Worm (Caenorhabditis elegans): ENCODE data around the gene cyp-33C11.

cyp-33C11 gene

ce11 chrV:712882-713281 lies at the start of gene cyp-33C11:
Gene cyp-33C11, minus strand, starts transcription at chrV:712982.
- TF ChIP-seq unc-62 (GFP tag; optimal IDR thresholded peaks at IDR 0.05 in 1 of 2) (no peak), unc-62 (tag; optimal IDR thresholded peaks at IDR 0.05) (no peak), saeg-2 (GFP tag; IDR thresholded peaks at IDR 0.05) (no peak), madf-5 (GFP tag; IDR thresholded peaks at IDR 0.05) (no peak), zag-1 (tag; optimal IDR thresholded peaks at IDR 0.05) (no peak), skn-1 (tag; optimal IDR thresholded peaks at IDR 0.05) (no peak), ama-1 (optimal IDR thresholded peaks at IDR 0.05) (no peak), lsy-2 (tag; optimal IDR thresholded peaks at IDR 0.05) (no peak), dmd-8 (GFP tag; IDR thresholded peaks at IDR 0.05) (no peak), hlh-11 (tag; optimal IDR thresholded peaks at IDR 0.05) (no peak), set-16 (GFP tag; IDR thresholded peaks at IDR 0.05) (no peak), aly-2 (tag; optimal IDR thresholded peaks at IDR 0.05) (no peak), tag-97 (GFP tag; IDR thresholded peaks at IDR 0.05) (no peak), dmd-6 (GFP tag; IDR thresholded peaks at IDR 0.05) (no peak)

DNA sequence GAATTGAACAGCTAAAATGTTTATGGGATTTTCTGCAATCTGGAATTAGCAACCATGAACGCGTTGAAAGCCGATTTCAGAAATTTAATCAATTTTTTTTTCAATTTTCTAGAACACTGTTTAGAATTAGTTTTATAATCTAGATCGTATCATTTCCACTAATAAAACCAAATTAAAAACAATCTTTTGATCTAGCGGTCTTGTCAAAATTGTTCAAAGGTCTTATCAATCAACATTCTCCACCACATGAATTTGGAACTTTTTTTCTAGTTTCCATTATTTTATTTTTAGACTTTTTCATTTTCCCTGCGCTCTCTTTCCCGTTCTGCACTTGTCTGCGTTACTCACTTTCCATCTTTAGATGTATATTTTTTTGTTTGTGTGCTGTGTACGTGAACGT lies 49.6 kb upstream of the cyp-33C11 start, which contains the start of gene srp-2:
TSS of gene srp-2 (plus strand) at position 301 of the 400 bp plus-strand sequence.
- TF ChIP-seq F26F4.8 (GFP tag; conservative IDR thresholded peaks at IDR 0.05) (no peak), jun-1 (tag; optimal IDR thresholded peaks at IDR 0.05) (no peak), zag-1 (tag; optimal IDR thresholded peaks at IDR 0.05) (no peak), pha-4 (GFP tag; IDR thresholded peaks at IDR 0.05) (no peak), pha-4 (tag; optimal IDR thresholded peaks at IDR 0.05) (no peak), fkh-10 (GFP tag; optimal IDR thresholded peaks at IDR 0.05) (no peak), daf-8 (GFP tag; IDR thresholded peaks at IDR 0.05) (no peak)

- TF ChIP-seq ceh-62 (tag; optimal IDR thresholded peaks at IDR 0.05): no peak
- TF ChIP-seq daf-19 (GFP tag; conservative IDR thresholded peaks at IDR 0.05): no peak
- no peak for TF ChIP-seq ZK546.5 (tag; optimal IDR thresholded peaks at IDR 0.05)
- TF ChIP-seq ztf-11 (tag; optimal IDR thresholded peaks at IDR 0.05): no peak
- TF ChIP-seq lin-15B (tag; optimal IDR thresholded peaks at IDR 0.05): no peak
- no peak for TF ChIP-seq nhr-102 (tag; optimal IDR thresholded peaks at IDR 0.05)
- no peak for TF ChIP-seq Y75B8A.6 (GFP tag; IDR thresholded peaks at IDR 0.05)
- TF ChIP-seq mdt-29 (GFP tag; IDR thresholded peaks at IDR 0.05): no peak
- no peak for TF ChIP-seq hif-1 (tag; optimal IDR thresholded peaks at IDR 0.05)
- no peak for TF ChIP-seq pha-4 (GFP tag; IDR thresholded peaks at IDR 0.05)
- TF ChIP-seq pha-4 (tag; optimal IDR thresholded peaks at IDR 0.05): no peak
- no peak for TF ChIP-seq tag-97 (GFP tag; IDR thresholded peaks at IDR 0.05)
- TF ChIP-seq saeg-2 (GFP tag; IDR thresholded peaks at IDR 0.05): no peak
- TF ChIP-seq nhr-77 (tag; optimal IDR thresholded peaks at IDR 0.05): no peak
- no peak for TF ChIP-seq pqm-1 (tag; optimal IDR thresholded peaks at IDR 0.05)
Measured at ce11 chrV:761882-762281, 49.1 kb upstream of the cyp-33C11 start, which contains the start of gene C05E4.12. Gene C05E4.12, minus strand, starts transcription at chrV:761982.

ce11 chrV:761235-761634 lies 48.5 kb upstream of the cyp-33C11 start, which contains the start of gene C05E4.15:
Gene C05E4.15, minus strand, starts transcription at chrV:761335.
- TF ChIP-seq rbr-2 (tag; optimal IDR thresholded peaks at IDR 0.05): no peak
- TF ChIP-seq set-16 (GFP tag; IDR thresholded peaks at IDR 0.05): no peak
- no peak for TF ChIP-seq nhr-6 (tag; optimal IDR thresholded peaks at IDR 0.05)
- no peak for TF ChIP-seq madf-9 (GFP tag; conservative IDR thresholded peaks at IDR 0.05)
- no peak for TF ChIP-seq nhr-10 (tag; optimal IDR thresholded peaks at IDR 0.05)
- TF ChIP-seq gei-8 (GFP tag; optimal IDR thresholded peaks at IDR 0.05): no peak
- no peak for TF ChIP-seq ces-1 (GFP tag; optimal IDR thresholded peaks at IDR 0.05)
- no peak for TF ChIP-seq egl-43 (GFP tag; IDR thresholded peaks at IDR 0.05)
- no peak for TF ChIP-seq dmd-9 (GFP tag; IDR thresholded peaks at IDR 0.05)
- TF ChIP-seq T26A8.4 (GFP tag; IDR thresholded peaks at IDR 0.05): no peak
- no peak for TF ChIP-seq zag-1 (tag; optimal IDR thresholded peaks at IDR 0.05)
- TF ChIP-seq dpl-1 (GFP tag; optimal IDR thresholded peaks at IDR 0.05): no peak
- no peak for TF ChIP-seq nhr-77 (tag; optimal IDR thresholded peaks at IDR 0.05)
- no peak for TF ChIP-seq saeg-2 (GFP tag; IDR thresholded peaks at IDR 0.05)
- TF ChIP-seq hlh-30 (tag; optimal IDR thresholded peaks at IDR 0.05; ENCODE audit: insufficient read depth): no peak
